Fruit fly (Drosophila melanogaster): ENCODE data around the gene TfIIEalpha.

Gene TfIIEalpha

DNA sequence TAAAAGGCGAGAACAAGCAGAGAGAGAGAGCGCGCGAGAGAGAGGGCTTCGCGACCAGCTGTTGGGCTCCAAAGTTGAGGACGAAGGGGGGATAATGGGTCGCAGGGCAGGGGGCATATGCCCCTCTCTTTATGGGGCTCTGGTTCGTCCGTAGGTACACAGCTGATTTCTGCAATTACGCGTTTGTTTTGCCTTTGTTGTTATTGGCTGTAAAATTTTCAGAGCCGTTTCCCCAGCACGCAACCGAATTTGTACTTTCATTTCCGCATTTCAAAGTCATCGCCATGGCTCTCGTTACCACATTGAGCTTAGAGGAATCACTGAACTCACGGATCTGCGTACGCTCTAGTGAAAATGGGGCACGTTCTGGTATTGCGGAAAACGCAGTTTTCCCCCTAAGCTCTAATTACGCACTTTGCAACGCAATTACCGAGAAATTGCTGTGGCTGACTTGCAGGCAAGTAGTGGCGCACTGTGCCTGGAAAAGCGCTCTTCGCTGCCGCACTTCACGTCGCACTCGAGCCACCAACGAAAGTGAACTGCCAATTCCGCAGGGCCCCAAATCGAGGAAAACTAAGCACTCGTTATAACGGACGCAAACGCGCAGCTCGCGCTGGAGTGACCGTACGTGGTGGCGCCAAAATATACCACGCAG lies 26.3 kb downstream of the TfIIEalpha start, which contains the start of gene CG11658 (continued):
- TF ChIP-seq MESR4 (GFP tag; optimal IDR thresholded peaks at IDR 0.05) (peak; percentile 49), unc-4 (GFP tag; IDR thresholded peaks at IDR 0.05; ENCODE audit: partially characterized antibody) (0 out of 2 replicates have a peak, but pooled peaks have one; percentile 20), chm (GFP tag; IDR thresholded peaks at IDR 0.05) (peak; percentile 31), CG6854 (GFP tag; optimal IDR thresholded peaks at IDR 0.05) (peak; percentile 35), odd (GFP tag; optimal IDR thresholded peaks at IDR 0.05) (peak; percentile 4), pb (GFP tag; optimal IDR thresholded peaks at IDR 0.05) (peak; percentile 11), YL-1 (GFP tag; optimal IDR thresholded peaks at IDR 0.05) (peak; percentile 10), crp (GFP tag; optimal IDR thresholded peaks at IDR 0.05) (peak in 1 of 2 experiments; percentile 84), slp2 (GFP tag; optimal IDR thresholded peaks at IDR 0.05) (no peak), inv (GFP tag; IDR thresholded peaks at IDR 0.05; ENCODE audit: partially characterized antibody) (peak; percentile 33; the same call in 1 of the 2 replicates), Hr78 (GFP tag; optimal IDR thresholded peaks at IDR 0.05) (peak in 1 of 2 experiments; percentile 25), ci (GFP tag; IDR thresholded peaks at IDR 0.05) (peak; percentile 26), Deaf1 (tag; optimal IDR thresholded peaks at IDR 0.05) (peak; percentile 38), CG14014 (GFP tag; IDR thresholded peaks at IDR 0.05) (peak; percentile 40; the same call in 1 of the 2 replicates), trh (GFP tag; optimal IDR thresholded peaks at IDR 0.05) (no peak), CG11695 (GFP tag; IDR thresholded peaks at IDR 0.05) (0 out of 3 replicates have a peak, but pooled peaks have one; percentile 13), nerfin-2 (GFP tag; IDR thresholded peaks at IDR 0.05; ENCODE audit: partially characterized antibody) (peak; percentile 59; the same call in 1 of the 2 replicates), CG18599 (GFP tag; optimal IDR thresholded peaks at IDR 0.05) (peak; percentile 23), klu (GFP tag; IDR thresholded peaks at IDR 0.05) (no peak), Max (GFP tag; optimal IDR thresholded peaks at IDR 0.05) (peak; percentile 26), CG15696 (tag; optimal IDR thresholded peaks at IDR 0.05) (no peak), Camta (GFP tag; optimal IDR thresholded peaks at IDR 0.05) (no peak), CG3281 (GFP tag; optimal IDR thresholded peaks at IDR 0.05) (peak; percentile 5), CG14860 (GFP tag; IDR thresholded peaks at IDR 0.05; ENCODE audit: partially characterized antibody) (0 out of 3 replicates have a peak, but pooled peaks have one; percentile 21), CG12659 (GFP tag; optimal IDR thresholded peaks at IDR 0.05) (peak; percentile 60), gce (GFP tag; IDR thresholded peaks at IDR 0.05) (0 out of 3 replicates have a peak, but pooled peaks have one; percentile 40), seq (GFP tag; IDR thresholded peaks at IDR 0.05) (peak; percentile 58), CG18619 (GFP tag; optimal IDR thresholded peaks at IDR 0.05) (peak; percentile 11), Mes4 (GFP tag; optimal IDR thresholded peaks at IDR 0.05) (no peak), Bgb (GFP tag; IDR thresholded peaks at IDR 0.05; ENCODE audit: partially characterized antibody) (peak; percentile 26), CG5180 (GFP tag; optimal IDR thresholded peaks at IDR 0.05) (peak; percentile 22), CG12391 (tag; optimal IDR thresholded peaks at IDR 0.05) (no peak), cwo (GFP tag; optimal IDR thresholded peaks at IDR 0.05) (peak; percentile 12), Scr (GFP tag; IDR thresholded peaks at IDR 0.05; ENCODE audit: partially characterized antibody) (no peak), NFAT (GFP tag; IDR thresholded peaks at IDR 0.05) (peak; percentile 42), tio (GFP tag; optimal IDR thresholded peaks at IDR 0.05) (no peak), gro (GFP tag; optimal IDR thresholded peaks at IDR 0.05) (peak; percentile 41), HLHmδ (GFP tag; optimal IDR thresholded peaks at IDR 0.05) (peak; percentile 36), CG16863 (GFP tag; optimal IDR thresholded peaks at IDR 0.05) (no peak), kah (GFP tag; optimal IDR thresholded peaks at IDR 0.05) (peak; percentile 13), CG8290 (GFP tag; optimal IDR thresholded peaks at IDR 0.05) (no peak), CG8290 (tag; optimal IDR thresholded peaks at IDR 0.05) (peak in 1 of 2 experiments; percentile 39), BtbVII (GFP tag; optimal IDR thresholded peaks at IDR 0.05) (peak; percentile 25), Dbx (GFP tag; IDR thresholded peaks at IDR 0.05) (peak; percentile 8; the same call in 1 of the 3 replicates), CG10366 (GFP tag; IDR thresholded peaks at IDR 0.05) (no peak), CG11247 (GFP tag; IDR thresholded peaks at IDR 0.05) (0 out of 2 replicates have a peak, but pooled peaks have one; percentile 8), CG17829 (tag; optimal IDR thresholded peaks at IDR 0.05) (no peak), Dek (tag; optimal IDR thresholded peaks at IDR 0.05) (peak; percentile 39)

All from whole organism, embryonic.